Fruit fly (Drosophila melanogaster): ENCODE data around the gene CG7953.

DNA sequence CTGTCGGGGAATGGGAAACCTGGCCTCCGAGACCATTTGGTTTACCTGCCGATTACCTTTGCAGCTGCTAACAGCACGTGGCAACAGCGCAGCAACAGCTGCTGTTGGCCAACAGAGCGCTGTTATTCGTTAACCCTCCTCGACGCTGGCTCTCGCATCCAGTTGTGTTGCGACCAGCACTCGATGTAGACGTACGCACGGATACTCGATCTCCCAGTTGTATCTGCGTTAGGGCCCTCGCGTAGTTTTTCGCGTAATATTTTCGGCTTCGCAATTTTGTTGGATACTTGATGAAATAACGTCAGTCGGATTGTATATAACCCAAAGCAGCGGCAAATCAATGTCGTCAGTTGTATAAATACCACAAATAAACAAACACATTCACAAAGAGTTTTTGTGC lies 31.1 kb downstream of the CG7953 start:
- TF ChIP-seq Crg-1 (GFP tag; optimal IDR thresholded peaks at IDR 0.05) (no peak), Mnt (GFP tag; optimal IDR thresholded peaks at IDR 0.05) (peak; percentile 20)
